Fruit fly (Drosophila melanogaster) whole organism, embryonic: ENCODE data around the gene dpr10.
A peak's percentile ranks its signal among the peaks of the same experiment; 100 is the strongest.

ENCODE experiments used
- B-H2 ChIP-seq: fragments of 200-800 bp; sonication (Bioruptor generic); optimal IDR thresholded peaks from 2 replicates; lab custom pipeline; 2018; ENCODE audit warnings: missing biosample characterization, mild to moderate bottlenecking, missing genetic modification characterization
- C15 ChIP-seq: fragments of 200-800 bp; sonication (Bioruptor generic); IDR thresholded peaks from 3 replicates; pipeline ENCODE4 v1.3.6; 2022; ENCODE audit warnings: missing biosample characterization, missing genetic modification characterization
- CG10147 ChIP-seq: fragments of 200-800 bp; sonication (Bioruptor generic); optimal IDR thresholded peaks from 2 replicates; lab custom pipeline; 2019; ENCODE audit warnings: missing biosample characterization, mild to moderate bottlenecking, missing genetic modification characterization, moderate library complexity
- CG10462 ChIP-seq: fragments of 200-800 bp; sonication (Bioruptor generic); optimal IDR thresholded peaks from 2 replicates; lab custom pipeline; 2016; ENCODE audit warnings: missing biosample characterization, missing genetic modification characterization
- CG11456 ChIP-seq: fragments of 200-800 bp; sonication (Bioruptor generic); IDR thresholded peaks from 3 replicates; pipeline ENCODE4 v1.3.6; 2022; ENCODE audit warnings: missing biosample characterization, missing genetic modification characterization
- CG11723 ChIP-seq: fragments of 200-800 bp; sonication (Bioruptor generic); optimal IDR thresholded peaks from 2 replicates; lab custom pipeline; 2017; ENCODE audit warnings: missing biosample characterization, mild to moderate bottlenecking, missing genetic modification characterization
- CG12236 ChIP-seq: fragments of 200-800 bp; sonication (Bioruptor generic); optimal IDR thresholded peaks from 2 replicates; lab custom pipeline; 2016; ENCODE audit warnings: missing biosample characterization, missing genetic modification characterization
- CG12769 ChIP-seq: fragments of 200-800 bp; sonication (Bioruptor generic); optimal IDR thresholded peaks from 2 replicates; lab custom pipeline; 2019; ENCODE audit warnings: missing biosample characterization, mild to moderate bottlenecking, missing genetic modification characterization, moderate library complexity
- CG13287 ChIP-seq: fragments of 200-800 bp; sonication (Bioruptor generic); IDR thresholded peaks from 2 replicates; pipeline ENCODE4 v1.3.6; 2022; ENCODE audit warnings: missing biosample characterization, missing genetic modification characterization; ENCODE audit not compliant: partially characterized antibody
- CG16813 ChIP-seq: fragments of 200-800 bp; sonication (Bioruptor generic); IDR thresholded peaks from 3 replicates; pipeline ENCODE4 v1.3.6; 2022; ENCODE audit warnings: missing biosample characterization, missing genetic modification characterization; ENCODE audit not compliant: partially characterized antibody
- CG2116 ChIP-seq: fragments of 200-800 bp; sonication (Bioruptor generic); optimal IDR thresholded peaks from 3 replicates; lab custom pipeline; 2018; ENCODE audit warnings: missing biosample characterization, mild to moderate bottlenecking, missing genetic modification characterization
- CG2202 ChIP-seq: fragments of 200-800 bp; sonication (Bioruptor generic); optimal IDR thresholded peaks from 2 replicates; lab custom pipeline; 2018; ENCODE audit warnings: missing biosample characterization, mild to moderate bottlenecking, missing genetic modification characterization
- CG30020 ChIP-seq: fragments of 200-800 bp; optimal IDR thresholded peaks from 2 replicates; lab custom pipeline; 2019; ENCODE audit warnings: missing biosample characterization, mild to moderate bottlenecking, missing genetic modification characterization, moderate library complexity
- CG30431 ChIP-seq: fragments of 200-800 bp; sonication (Bioruptor generic); optimal IDR thresholded peaks from 2 replicates; lab custom pipeline; 2017; ENCODE audit warnings: missing biosample characterization, missing genetic modification characterization
- CG31224 ChIP-seq: fragments of 200-800 bp; sonication (Bioruptor generic); IDR thresholded peaks from 2 replicates; pipeline ENCODE4 v1.3.6; 2022; ENCODE audit warnings: missing biosample characterization, missing genetic modification characterization
- CG31365 ChIP-seq: fragments of 200-800 bp; sonication (Bioruptor generic); optimal IDR thresholded peaks from 2 replicates; lab custom pipeline; 2018; ENCODE audit warnings: missing biosample characterization, mild to moderate bottlenecking, missing genetic modification characterization
- CG6654 ChIP-seq: fragments of 200-800 bp; sonication (Bioruptor generic); optimal IDR thresholded peaks from 2 replicates; lab custom pipeline; 2017; ENCODE audit warnings: missing biosample characterization, mild to moderate bottlenecking, missing genetic modification characterization
- CG6683 ChIP-seq: fragments of 200-800 bp; sonication (Bioruptor generic); optimal IDR thresholded peaks from 2 replicates; lab custom pipeline; 2017; ENCODE audit warnings: missing biosample characterization, mild to moderate bottlenecking, missing genetic modification characterization, missing genetic modification reagents
- CG7271 ChIP-seq: fragments of 200-800 bp; sonication (Bioruptor generic); optimal IDR thresholded peaks from 2 replicates; lab custom pipeline; 2018; ENCODE audit warnings: missing biosample characterization, mild to moderate bottlenecking, missing genetic modification characterization, moderate library complexity
- CG7963 ChIP-seq: fragments of 200-800 bp; sonication (Bioruptor generic); IDR thresholded peaks from 3 replicates; pipeline ENCODE4 v1.3.6; 2022; ENCODE audit warnings: missing biosample characterization, missing genetic modification characterization; ENCODE audit not compliant: partially characterized antibody
- CG9215 ChIP-seq: fragments of 200-800 bp; sonication (Bioruptor generic); IDR thresholded peaks from 2 replicates; pipeline ENCODE4 v1.3.6; 2022; ENCODE audit warnings: missing biosample characterization, missing genetic modification characterization
- CG9609 ChIP-seq: fragments of 200-800 bp; sonication (Bioruptor generic); optimal IDR thresholded peaks from 3 replicates; lab custom pipeline; 2016; ENCODE audit warnings: missing biosample characterization, missing genetic modification characterization
- E2f2 ChIP-seq: fragments of 200-800 bp; sonication (Bioruptor generic); IDR thresholded peaks from 2 replicates; pipeline ENCODE4 v1.3.6; 2022; ENCODE audit warnings: missing biosample characterization, missing genetic modification characterization
- Hmr ChIP-seq: fragments of 200-800 bp; sonication (Bioruptor generic); optimal IDR thresholded peaks from 3 replicates; lab custom pipeline; 2017; ENCODE audit warnings: mild to moderate bottlenecking, missing biosample characterization, missing genetic modification reagents, missing genetic modification characterization
- MBD-R2 ChIP-seq: fragments of 200-800 bp; sonication (Bioruptor generic); IDR thresholded peaks from 2 replicates; pipeline ENCODE4 v1.3.6; 2022; ENCODE audit warnings: missing biosample characterization, missing genetic modification characterization
- Nf-YA ChIP-seq: fragments of 200-800 bp; sonication (Bioruptor generic); IDR thresholded peaks from 2 replicates; pipeline ENCODE4 v1.3.6; 2022; ENCODE audit warnings: missing biosample characterization, missing genetic modification characterization
- Scr ChIP-seq: fragments of 200-800 bp; sonication (Bioruptor generic); IDR thresholded peaks from 2 replicates; pipeline ENCODE4 v1.3.6; 2022; ENCODE audit warnings: missing biosample characterization, missing genetic modification characterization; ENCODE audit not compliant: partially characterized antibody
- Trl ChIP-seq, 3 experiments: fragments of >200 bp in 2 of 3; fragments of 200-800 bp in 1 of 3; sonication (Bioruptor generic) in 1 of 3; optimal IDR thresholded peaks; 2 replicates in 1 of 3; 3 replicates in 2 of 3; lab custom pipeline; 2016 to 2017; ENCODE audit warnings: missing biosample characterization in 1 of 3, missing genetic modification characterization in 1 of 3
- Xbp1 ChIP-seq: fragments of 200-800 bp; sonication (Bioruptor generic); optimal IDR thresholded peaks from 3 replicates; lab custom pipeline; 2016; ENCODE audit warnings: missing biosample characterization, mild to moderate bottlenecking, missing genetic modification characterization
- ac ChIP-seq: fragments of 200-800 bp; sonication (Bioruptor generic); optimal IDR thresholded peaks from 3 replicates; lab custom pipeline; 2017; ENCODE audit warnings: missing biosample characterization, mild to moderate bottlenecking, missing genetic modification characterization
- amos ChIP-seq: fragments of 200-800 bp; sonication (Bioruptor generic); IDR thresholded peaks from 2 replicates; pipeline ENCODE4 v1.3.6; 2022; ENCODE audit warnings: missing biosample characterization, missing genetic modification characterization; ENCODE audit not compliant: partially characterized antibody
- caup ChIP-seq: fragments of 200-800 bp; sonication (Bioruptor generic); optimal IDR thresholded peaks from 3 replicates; lab custom pipeline; 2017; ENCODE audit warnings: missing biosample characterization, mild to moderate bottlenecking, missing genetic modification characterization, moderate library complexity; ENCODE audit not compliant: severe bottlenecking
- chinmo ChIP-seq: fragments of 200-800 bp; sonication (Bioruptor generic); IDR thresholded peaks from 4 replicates; pipeline ENCODE4 v1.3.6; 2022; ENCODE audit warnings: missing biosample characterization, missing genetic modification characterization; ENCODE audit not compliant: partially characterized antibody
- corto ChIP-seq: fragments of 200-800 bp; sonication (Bioruptor generic); optimal IDR thresholded peaks from 2 replicates; lab custom pipeline; 2016; ENCODE audit warnings: missing biosample characterization, mild to moderate bottlenecking, missing genetic modification characterization, moderate library complexity
- dimm ChIP-seq: fragments of 200-800 bp; sonication (Bioruptor generic); IDR thresholded peaks from 2 replicates; pipeline ENCODE4 v1.3.6; 2022; ENCODE audit warnings: missing biosample characterization, missing genetic modification characterization
- en ChIP-seq: fragments of 200-800 bp; sonication (Bioruptor generic); optimal IDR thresholded peaks from 2 replicates; lab custom pipeline; 2016; ENCODE audit warnings: missing biosample characterization, missing genetic modification characterization
- gfzf ChIP-seq: fragments of 200-800 bp; sonication (Bioruptor generic); optimal IDR thresholded peaks from 2 replicates; lab custom pipeline; 2016; ENCODE audit warnings: missing biosample characterization, mild to moderate bottlenecking, missing genetic modification characterization, moderate library complexity
- grau ChIP-seq: fragments of 200-800 bp; optimal IDR thresholded peaks from 3 replicates; lab custom pipeline; 2019; ENCODE audit warnings: missing biosample characterization, mild to moderate bottlenecking, missing genetic modification characterization, moderate library complexity
- her ChIP-seq: fragments of 200-800 bp; sonication (Bioruptor generic); optimal IDR thresholded peaks from 2 replicates; lab custom pipeline; 2016; ENCODE audit warnings: missing biosample characterization, missing genetic modification characterization
- lbe ChIP-seq: fragments of 200-800 bp; sonication (Bioruptor generic); optimal IDR thresholded peaks from 2 replicates; lab custom pipeline; 2016; ENCODE audit warnings: missing biosample characterization, mild to moderate bottlenecking, missing genetic modification characterization
- nmo ChIP-seq: fragments of 200-800 bp; sonication (Bioruptor generic); optimal IDR thresholded peaks from 2 replicates; lab custom pipeline; 2018; ENCODE audit warnings: missing biosample characterization, mild to moderate bottlenecking, missing genetic modification characterization, moderate library complexity
- pb ChIP-seq: fragments of 200-800 bp; sonication (Bioruptor generic); optimal IDR thresholded peaks from 3 replicates; lab custom pipeline; 2016; ENCODE audit warnings: missing biosample characterization, missing genetic modification characterization
- phol ChIP-seq: fragments of 200-800 bp; sonication (Bioruptor generic); optimal IDR thresholded peaks from 3 replicates; lab custom pipeline; 2018; ENCODE audit warnings: missing biosample characterization, mild to moderate bottlenecking, missing genetic modification characterization, moderate library complexity
- pita ChIP-seq: fragments of 200-800 bp; sonication (Bioruptor generic); optimal IDR thresholded peaks from 2 replicates; lab custom pipeline; 2017; ENCODE audit warnings: missing biosample characterization, mild to moderate bottlenecking, missing genetic modification characterization
- ranshi ChIP-seq: fragments of 200-800 bp; sonication (Bioruptor generic); IDR thresholded peaks from 2 replicates; pipeline ENCODE4 v1.3.6; 2022; ENCODE audit warnings: missing biosample characterization, missing genetic modification characterization
- row ChIP-seq: fragments of 200-800 bp; sonication (Bioruptor generic); IDR thresholded peaks from 3 replicates; pipeline ENCODE4 v1.3.6; 2022; ENCODE audit warnings: missing biosample characterization, missing genetic modification characterization
- shn ChIP-seq: fragments of 200-800 bp; sonication (Bioruptor generic); optimal IDR thresholded peaks from 3 replicates; lab custom pipeline; 2016; ENCODE audit warnings: missing biosample characterization, missing genetic modification characterization
- slou ChIP-seq: fragments of 200-800 bp; sonication (Bioruptor generic); optimal IDR thresholded peaks from 3 replicates; lab custom pipeline; 2016; ENCODE audit warnings: missing biosample characterization, missing genetic modification characterization
- wdn ChIP-seq: fragments of 200-800 bp; sonication (Bioruptor generic); IDR thresholded peaks from 2 replicates; pipeline ENCODE4 v1.3.6; 2022; ENCODE audit warnings: missing biosample characterization, missing genetic modification characterization

The dpr10 gene

DNA sequence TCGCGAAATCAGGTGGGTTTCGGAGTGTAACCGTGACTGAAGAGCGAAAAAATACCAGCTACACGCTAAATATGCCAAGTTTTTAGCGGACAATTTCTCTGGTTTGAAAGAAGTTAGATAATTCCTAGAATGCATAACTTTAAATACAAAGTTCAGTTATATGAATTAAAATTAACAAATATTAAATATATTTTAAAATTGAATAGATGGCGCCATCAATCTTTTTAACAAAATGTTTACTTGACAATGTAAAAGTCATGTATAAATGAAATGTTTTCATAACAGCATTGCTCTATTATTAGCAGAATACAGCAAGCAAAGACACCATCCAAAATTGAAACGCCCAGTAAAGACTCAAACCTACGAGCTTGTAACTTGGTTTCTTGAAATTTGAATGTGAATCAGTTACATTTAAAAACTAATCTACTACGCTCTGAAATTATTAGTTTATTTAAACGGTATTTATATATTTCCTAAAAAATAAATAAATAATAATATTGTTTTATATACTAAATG, 39.4 kb upstream of the dpr10 start, which contains the start of gene scramb1 (continued):
- TF ChIP-seq lbe (GFP tag; lab: Kevin White, UChicago) (no peak), CG7963 (GFP tag; lab: Robert Waterston, UW) (no peak), wdn (GFP tag; lab: Robert Waterston, UW) (no peak), CG6654 (GFP tag; lab: Kevin White, UChicago) (no peak), CG11456 (GFP tag; lab: Robert Waterston, UW) (no peak), Xbp1 (no peak), dimm (GFP tag; lab: Robert Waterston, UW) (no peak), C15 (GFP tag; lab: Robert Waterston, UW) (no peak), CG9215 (GFP tag; lab: Robert Waterston, UW) (no peak), CG7271 (tag; lab: Kevin White, UChicago) (no peak), caup (GFP tag; lab: Kevin White, UChicago) (no peak), MBD-R2 (0 out of 2 replicates have a peak, but pooled peaks have one; percentile 55), en (GFP tag; lab: Kevin White, UChicago) (no peak), grau (tag; lab: Kevin White, UChicago) (no peak), ac (GFP tag; lab: Kevin White, UChicago) (no peak), CG16813 (GFP tag; lab: Robert Waterston, UW) (0 out of 3 replicates have a peak, but pooled peaks have one; percentile 19), CG11723 (GFP tag; lab: Kevin White, UChicago) (no peak), CG10147 (GFP tag; lab: Kevin White, UChicago) (no peak), Hmr (GFP tag; lab: Kevin White, UChicago) (peak; percentile 23), CG12236 (GFP tag; lab: Kevin White, UChicago) (no peak), her (GFP tag; lab: Kevin White, UChicago) (no peak), CG13287 (peak; percentile 31; the same call in 1 of the 2 replicates), CG31224 (GFP tag; lab: Robert Waterston, UW) (no peak), CG30020 (no peak), Scr (GFP tag; lab: Robert Waterston, UW) (peak; percentile 34; the same call in 1 of the 2 replicates), E2f2 (peak; percentile 12; the same call in 1 of the 2 replicates), row (GFP tag; lab: Robert Waterston, UW) (peak; percentile 17; the same call in 1 of the 3 replicates), CG10462 (GFP tag; lab: Kevin White, UChicago) (no peak), CG9609 (GFP tag; lab: Kevin White, UChicago) (no peak), nmo (peak; percentile 20), pb (GFP tag; lab: Kevin White, UChicago) (no peak), CG2202 (no peak), CG30431 (GFP tag; lab: Kevin White, UChicago) (no peak), chinmo (GFP tag; lab: Robert Waterston, UW) (no peak), CG12769 (tag; lab: Kevin White, UChicago) (no peak), CG2116 (GFP tag; lab: Kevin White, UChicago) (no peak), CG6683 (no peak), ranshi (GFP tag; lab: Robert Waterston, UW) (no peak), Trl (optimal IDR thresholded peaks at IDR 0.05; lab: Kevin White, UChicago) (no peak), Trl (GFP tag; optimal IDR thresholded peaks at IDR 0.05; lab: Kevin White, UChicago) (no peak), slou (GFP tag; lab: Kevin White, UChicago) (no peak), shn (GFP tag; lab: Kevin White, UChicago) (no peak), phol (tag; lab: Kevin White, UChicago) (no peak), CG31365 (tag; lab: Kevin White, UChicago) (no peak), gfzf (peak; percentile 68), pita (GFP tag; lab: Kevin White, UChicago) (peak; percentile 75), corto (GFP tag; lab: Kevin White, UChicago) (no peak), B-H2 (GFP tag; lab: Kevin White, UChicago) (no peak), Nf-YA (GFP tag; lab: Robert Waterston, UW) (no peak), amos (GFP tag; lab: Robert Waterston, UW) (peak; percentile 55)
